Fruit fly (Drosophila melanogaster) whole organism, embryonic: ENCODE results near the gene Mst98Cb.

Experiments used
- Adf1 ChIP-seq: fragments of 200-800 bp; sonication (Bioruptor generic); IDR thresholded peaks from 2 replicates; pipeline ENCODE4 v1.3.6; 2022; ENCODE audit warnings: missing biosample characterization, missing genetic modification characterization
- B-H1 ChIP-seq: fragments of 200-800 bp; sonication (Bioruptor generic); IDR thresholded peaks from 3 replicates; pipeline ENCODE4 v1.3.6; 2022; ENCODE audit warnings: missing biosample characterization, missing genetic modification characterization
- CG10543 ChIP-seq: fragments of 200-800 bp; sonication (Bioruptor generic); optimal IDR thresholded peaks from 3 replicates; lab custom pipeline; 2017; ENCODE audit warnings: missing biosample characterization, mild to moderate bottlenecking, missing genetic modification characterization, moderate library complexity
- CG11695 ChIP-seq: fragments of 200-800 bp; sonication (Bioruptor generic); IDR thresholded peaks from 3 replicates; pipeline ENCODE4 v1.3.6; 2022; ENCODE audit warnings: missing biosample characterization, missing genetic modification characterization
- CG1233 ChIP-seq: fragments of 200-800 bp; sonication (Bioruptor generic); optimal IDR thresholded peaks from 4 replicates; lab custom pipeline; 2018; ENCODE audit warnings: missing biosample characterization, mild to moderate bottlenecking, missing genetic modification characterization
- CG13287 ChIP-seq: fragments of 200-800 bp; sonication (Bioruptor generic); IDR thresholded peaks from 2 replicates; pipeline ENCODE4 v1.3.6; 2022; ENCODE audit warnings: missing biosample characterization, missing genetic modification characterization; ENCODE audit not compliant: partially characterized antibody
- CG13296 ChIP-seq: fragments of 200-800 bp; sonication (Bioruptor generic); optimal IDR thresholded peaks from 3 replicates; lab custom pipeline; 2018; ENCODE audit warnings: missing biosample characterization, mild to moderate bottlenecking, missing genetic modification characterization
- CG15269 ChIP-seq: fragments of 200-800 bp; sonication (Bioruptor generic); optimal IDR thresholded peaks from 2 replicates; lab custom pipeline; 2018; ENCODE audit warnings: missing biosample characterization, mild to moderate bottlenecking, missing genetic modification characterization, moderate library complexity
- CG17186 ChIP-seq: fragments of 200-800 bp; sonication (Bioruptor generic); optimal IDR thresholded peaks from 3 replicates; lab custom pipeline; 2017; ENCODE audit warnings: missing biosample characterization, missing genetic modification reagents, missing genetic modification characterization
- CG17361 ChIP-seq: fragments of 200-800 bp; sonication (Bioruptor generic); IDR thresholded peaks from 3 replicates; pipeline ENCODE4 v1.3.6; 2022; ENCODE audit warnings: missing biosample characterization, missing genetic modification characterization
- CG17568 ChIP-seq: fragments of 200-800 bp; sonication (Bioruptor generic); optimal IDR thresholded peaks from 2 replicates; lab custom pipeline; 2018; ENCODE audit warnings: missing biosample characterization, mild to moderate bottlenecking, missing genetic modification characterization, moderate library complexity
- CG18011 ChIP-seq: fragments of 200-800 bp; sonication (Bioruptor generic); optimal IDR thresholded peaks from 2 replicates; lab custom pipeline; 2017; ENCODE audit warnings: missing biosample characterization, missing genetic modification characterization, mild to moderate bottlenecking, moderate library complexity, missing genotype
- CG2199 ChIP-seq: fragments of 200-800 bp; sonication (Bioruptor generic); IDR thresholded peaks from 3 replicates; pipeline ENCODE4 v1.3.6; 2022; ENCODE audit warnings: missing biosample characterization, missing genetic modification characterization
- CG2678 ChIP-seq: fragments of 200-800 bp; sonication (Bioruptor generic); optimal IDR thresholded peaks from 3 replicates; lab custom pipeline; 2019; ENCODE audit warnings: missing biosample characterization, mild to moderate bottlenecking, missing genetic modification characterization, moderate library complexity
- CG34422 ChIP-seq: fragments of 200-800 bp; sonication (Bioruptor generic); IDR thresholded peaks from 3 replicates; pipeline ENCODE4 v1.3.6; 2022; ENCODE audit warnings: missing biosample characterization, missing genetic modification characterization
- CG3726 ChIP-seq: fragments of 200-800 bp; sonication (Bioruptor generic); IDR thresholded peaks from 3 replicates; pipeline ENCODE4, ENCODE4 v1.3.6; 2022; ENCODE audit warnings: missing biosample characterization, missing genetic modification characterization
- CG3847 ChIP-seq: fragments of 200-800 bp; sonication (Bioruptor generic); IDR thresholded peaks from 2 replicates; pipeline ENCODE4 v1.3.6; 2022; ENCODE audit warnings: missing biosample characterization, missing genetic modification characterization
- CG42726 ChIP-seq: fragments of 200-800 bp; sonication (Bioruptor generic); IDR thresholded peaks from 2 replicates; pipeline ENCODE4 v1.3.6; 2022; ENCODE audit warnings: missing biosample characterization, missing genetic modification characterization; ENCODE audit not compliant: partially characterized antibody
- CG4854 ChIP-seq: fragments of 200-800 bp; sonication (Bioruptor generic); optimal IDR thresholded peaks from 2 replicates; lab custom pipeline; 2016; ENCODE audit warnings: missing biosample characterization, missing genetic modification characterization, inconsistent platforms
- CG8388 ChIP-seq: fragments of 200-800 bp; sonication (Bioruptor generic); optimal IDR thresholded peaks from 2 replicates; lab custom pipeline; 2019; ENCODE audit warnings: missing biosample characterization, mild to moderate bottlenecking, missing genetic modification characterization, moderate library complexity
- CG8478 ChIP-seq: fragments of >200 bp; optimal IDR thresholded peaks from 2 replicates; lab custom pipeline; 2018
- CG9609 ChIP-seq: fragments of 200-800 bp; sonication (Bioruptor generic); optimal IDR thresholded peaks from 3 replicates; lab custom pipeline; 2016; ENCODE audit warnings: missing biosample characterization, missing genetic modification characterization
- CG9727 ChIP-seq: fragments of 200-800 bp; sonication (Bioruptor generic); optimal IDR thresholded peaks from 3 replicates; lab custom pipeline; 2017; ENCODE audit warnings: missing biosample characterization, mild to moderate bottlenecking, missing genetic modification characterization
- D ChIP-seq, 2 experiments: fragments of 200-800 bp in 1 of 2; fragments of >200 bp in 1 of 2; sonication (Bioruptor generic) in 1 of 2; optimal IDR thresholded peaks; 2 replicates in 1 of 2; 3 replicates in 1 of 2; lab custom pipeline; 2017; ENCODE audit warnings: mild to moderate bottlenecking in 1 of 2, missing biosample characterization in 1 of 2, missing genetic modification characterization in 1 of 2, missing genetic modification reagents in 1 of 2
- Dll ChIP-seq: fragments of 200-800 bp; sonication (Bioruptor generic); IDR thresholded peaks from 4 replicates; pipeline ENCODE4 v1.3.6; 2022; ENCODE audit warnings: missing biosample characterization, missing genetic modification characterization; ENCODE audit not compliant: partially characterized antibody
- Lhr ChIP-seq: fragments of 200-800 bp; sonication (Bioruptor generic); optimal IDR thresholded peaks from 3 replicates; lab custom pipeline; 2017; ENCODE audit warnings: mild to moderate bottlenecking, missing biosample characterization, missing genetic modification reagents, missing genetic modification characterization
- Max ChIP-seq: fragments of 200-800 bp; sonication (Bioruptor generic); optimal IDR thresholded peaks from 2 replicates; lab custom pipeline; 2016; ENCODE audit warnings: missing biosample characterization, mild to moderate bottlenecking, missing genetic modification characterization
- Med ChIP-seq: fragments of 200-800 bp; sonication (Bioruptor generic); peaks from one replicate; lab custom pipeline; 2016; ENCODE audit warnings: missing biosample characterization, missing genetic modification characterization, mild to moderate bottlenecking, inconsistent platforms, moderate library complexity
- Myb ChIP-seq: fragments of 200-800 bp; sonication (Bioruptor generic); optimal IDR thresholded peaks from 2 replicates; lab custom pipeline; 2016; ENCODE audit warnings: missing biosample characterization, missing genetic modification characterization
- Ravus ChIP-seq: fragments of 200-800 bp; sonication (Bioruptor generic); IDR thresholded peaks from 2 replicates; pipeline ENCODE4 v1.3.6; 2022; ENCODE audit warnings: missing biosample characterization, missing genetic modification characterization
- Tbp ChIP-seq: fragments of >200 bp; optimal IDR thresholded peaks from 2 replicates; lab custom pipeline; 2018; ENCODE audit warnings: missing biosample characterization, missing genetic modification characterization
- Trl ChIP-seq, 3 experiments: fragments of >200 bp in 2 of 3; fragments of 200-800 bp in 1 of 3; sonication (Bioruptor generic) in 1 of 3; optimal IDR thresholded peaks; 2 replicates in 1 of 3; 3 replicates in 2 of 3; lab custom pipeline; 2016 to 2017; ENCODE audit warnings: missing biosample characterization in 1 of 3, missing genetic modification characterization in 1 of 3
- aop ChIP-seq: fragments of 200-800 bp; sonication (Bioruptor generic); IDR thresholded peaks from 2 replicates; pipeline ENCODE4 v1.3.6; 2022; ENCODE audit warnings: missing biosample characterization, missing genetic modification characterization
- corto ChIP-seq: fragments of 200-800 bp; sonication (Bioruptor generic); optimal IDR thresholded peaks from 2 replicates; lab custom pipeline; 2016; ENCODE audit warnings: missing biosample characterization, mild to moderate bottlenecking, missing genetic modification characterization, moderate library complexity
- crp ChIP-seq, 2 experiments: fragments of 200-800 bp; sonication (Bioruptor generic); optimal IDR thresholded peaks; 2 replicates in 1 of 2; 3 replicates in 1 of 2; lab custom pipeline; 2017; ENCODE audit warnings: missing biosample characterization in 2 of 2, missing genetic modification characterization in 2 of 2, mild to moderate bottlenecking in 1 of 2, moderate library complexity in 1 of 2
- cwo ChIP-seq: fragments of 200-800 bp; sonication (Bioruptor generic); optimal IDR thresholded peaks from 3 replicates; lab custom pipeline; 2017; ENCODE audit warnings: missing biosample characterization, missing genetic modification characterization, mild to moderate bottlenecking, moderate library complexity, missing genetic modification reagents
- dan ChIP-seq: fragments of 200-800 bp; sonication (Bioruptor generic); IDR thresholded peaks from 2 replicates; pipeline ENCODE4 v1.3.6; 2022; ENCODE audit warnings: missing biosample characterization, missing genetic modification characterization
- ems ChIP-seq: fragments of 200-800 bp; sonication (Bioruptor generic); optimal IDR thresholded peaks from 3 replicates; lab custom pipeline; 2016; ENCODE audit warnings: missing biosample characterization, missing genetic modification characterization
- exex ChIP-seq: fragments of 200-800 bp; sonication (Bioruptor generic); optimal IDR thresholded peaks from 4 replicates; lab custom pipeline; 2018; ENCODE audit warnings: missing biosample characterization, mild to moderate bottlenecking, missing genetic modification characterization, moderate library complexity
- hb ChIP-seq: fragments of 200-800 bp; sonication (Bioruptor generic); IDR thresholded peaks from 3 replicates; pipeline ENCODE4 v1.3.6; 2022; ENCODE audit warnings: missing biosample characterization, missing genetic modification characterization; ENCODE audit not compliant: partially characterized antibody
- mld ChIP-seq: fragments of 200-800 bp; sonication (Bioruptor generic); IDR thresholded peaks from 3 replicates; pipeline ENCODE4 v1.3.6; 2022; ENCODE audit warnings: missing biosample characterization, missing genetic modification characterization; ENCODE audit not compliant: partially characterized antibody
- slou ChIP-seq: fragments of 200-800 bp; sonication (Bioruptor generic); optimal IDR thresholded peaks from 3 replicates; lab custom pipeline; 2016; ENCODE audit warnings: missing biosample characterization, missing genetic modification characterization
- twi ChIP-seq: fragments of 200-800 bp; optimal IDR thresholded peaks from 2 replicates; lab custom pipeline; 2019; ENCODE audit warnings: missing biosample characterization, mild to moderate bottlenecking, missing genetic modification characterization, moderate library complexity
- unc-4 ChIP-seq: fragments of 200-800 bp; sonication (Bioruptor generic); IDR thresholded peaks from 2 replicates; pipeline ENCODE4 v1.3.6; 2022; ENCODE audit warnings: missing biosample characterization, missing genetic modification characterization; ENCODE audit not compliant: partially characterized antibody

Mst98Cb gene

dm6 chr3R:28330266-28331125, 37.9 kb downstream of the Mst98Cb start (continued):
- TF ChIP-seq mld (no peak), dan (GFP tag; lab: Robert Waterston, UW) (no peak), Ravus (GFP tag; lab: Robert Waterston, UW) (no peak), CG10543 (GFP tag; lab: Kevin White, UChicago) (peak; percentile 75), Med (GFP tag; lab: Kevin White, UChicago) (peak; percentile 64), hb (GFP tag; lab: Robert Waterston, UW) (no peak)

- TF ChIP-seq CG15269 (tag; lab: Kevin White, UChicago): peak; percentile 50
- no peak for TF ChIP-seq CG2678 (tag; lab: Kevin White, UChicago)
- no peak for TF ChIP-seq CG17361 (GFP tag; lab: Robert Waterston, UW)
- TF ChIP-seq cwo (GFP tag; lab: Kevin White, UChicago): peak; percentile 60
- no peak for TF ChIP-seq CG11695 (GFP tag; lab: Robert Waterston, UW)
- TF ChIP-seq unc-4 (GFP tag; lab: Robert Waterston, UW): 0 out of 2 replicates have a peak, but pooled peaks have one; percentile 6
- TF ChIP-seq slou (GFP tag; lab: Kevin White, UChicago): no peak
- TF ChIP-seq CG2199 (GFP tag; lab: Robert Waterston, UW): no peak
- TF ChIP-seq CG9727: peak; percentile 4
- peak; percentile 8 for TF ChIP-seq Max
- TF ChIP-seq crp (GFP tag; optimal IDR thresholded peaks at IDR 0.05; lab: Kevin White, UChicago): peak in 1 of 2 experiments; percentile 13
- peak; percentile 12 for TF ChIP-seq twi (tag; lab: Kevin White, UChicago)
- TF ChIP-seq CG13296: peak; percentile 34
- 0 out of 2 replicates have a peak, but pooled peaks have one; percentile 2 for TF ChIP-seq CG13287 (GFP tag; lab: Robert Waterston, UW)
- no peak for TF ChIP-seq CG42726 (GFP tag; lab: Robert Waterston, UW)
- TF ChIP-seq Adf1 (GFP tag; lab: Robert Waterston, UW): peak; percentile 86
- TF ChIP-seq Dll: 0 out of 4 replicates have a peak, but pooled peaks have one; percentile 7
- TF ChIP-seq D (optimal IDR thresholded peaks at IDR 0.05; lab: Kevin White, UChicago): no peak
- TF ChIP-seq D (GFP tag; optimal IDR thresholded peaks at IDR 0.05; lab: Kevin White, UChicago): no peak
These were observed 38.5 kb downstream of the Mst98Cb start for dm6 chr3R:28331126-28331490.

dm6 chr3R:28332137-28332671, 39.6 kb downstream of the Mst98Cb start:
- TF ChIP-seq Med (GFP tag; lab: Kevin White, UChicago): peak; percentile 91
- no peak for TF ChIP-seq Trl (optimal IDR thresholded peaks at IDR 0.05; lab: Kevin White, UChicago)
- peak; percentile 44 for TF ChIP-seq Trl (GFP tag; optimal IDR thresholded peaks at IDR 0.05; lab: Kevin White, UChicago)
- peak; percentile 63 for TF ChIP-seq CG3847 (GFP tag; lab: Robert Waterston, UW)
- TF ChIP-seq CG8388 (GFP tag; lab: Kevin White, UChicago): peak; percentile 33
- TF ChIP-seq Myb: peak; percentile 23
- TF ChIP-seq CG3726 (GFP tag; lab: Robert Waterston, UW): no peak
- TF ChIP-seq Lhr (GFP tag; lab: Kevin White, UChicago): no peak
- no peak for TF ChIP-seq Tbp
- TF ChIP-seq ems (GFP tag; lab: Kevin White, UChicago): peak; percentile 35
- no peak for TF ChIP-seq CG18011 (GFP tag; lab: Kevin White, UChicago)
- TF ChIP-seq CG17568 (GFP tag; lab: Kevin White, UChicago): peak; percentile 39
- TF ChIP-seq exex: peak; percentile 11
- peak; percentile 37 for TF ChIP-seq CG4854
- TF ChIP-seq CG9609 (GFP tag; lab: Kevin White, UChicago): peak; percentile 18
- TF ChIP-seq aop (GFP tag; lab: Robert Waterston, UW): no peak
- no peak for TF ChIP-seq CG8478 (lab: Kevin White, UChicago)
- TF ChIP-seq CG17186 (GFP tag; lab: Kevin White, UChicago): no peak
- TF ChIP-seq corto (GFP tag; lab: Kevin White, UChicago): no peak
- TF ChIP-seq CG34422 (GFP tag; lab: Robert Waterston, UW): no peak; the same call in 2 of the 3 replicates
- peak; percentile 50; the same call in 2 of the 3 replicates for TF ChIP-seq B-H1 (GFP tag; lab: Robert Waterston, UW)
- TF ChIP-seq CG1233 (GFP tag; lab: Kevin White, UChicago): peak; percentile 23
